Worm (Caenorhabditis elegans) whole organism, young adult: ENCODE results near the gene C25H3.11.
A peak's percentile ranks its signal among the peaks of the same experiment; 100 is the strongest.

Source experiments
- B0336.3 ChIP-seq: fragments of 200-800 bp; sonication (Bioruptor generic); IDR thresholded peaks from 2 replicates; pipeline ENCODE4 v1.3.6; 2022; ENCODE audit warnings: missing genetic modification characterization, missing compliant biosample characterization
- F23B12.7 ChIP-seq: sonication (generic microtip); optimal IDR thresholded peaks from 2 replicates; lab custom pipeline; 2017; ENCODE audit warnings: missing genetic modification characterization, mild to moderate bottlenecking, missing compliant biosample characterization, antibody characterized with exemption, moderate library complexity; ENCODE audit not compliant: insufficient read depth
- F33H1.4 ChIP-seq: fragments of 200-800 bp; sonication (Bioruptor generic); IDR thresholded peaks from 2 replicates; pipeline ENCODE4 v1.3.6; 2022; ENCODE audit warnings: missing genetic modification reagents, missing genetic modification characterization, missing compliant biosample characterization
- F37B4.10 ChIP-seq: fragments of 200-800 bp; sonication (Bioruptor generic); IDR thresholded peaks from 2 replicates; pipeline ENCODE4 v1.3.6; 2022; ENCODE audit warnings: missing genetic modification characterization, missing compliant biosample characterization
- F39B2.1 ChIP-seq: fragments of 200-800 bp; sonication (Bioruptor generic); IDR thresholded peaks from 2 replicates; pipeline ENCODE4 v1.3.6; 2022; ENCODE audit warnings: missing genetic modification reagents, missing genetic modification characterization, missing compliant biosample characterization
- F49E8.2 ChIP-seq: sonication (generic microtip); optimal IDR thresholded peaks from 3 replicates; lab custom pipeline; 2017; ENCODE audit warnings: missing genetic modification characterization, mild to moderate bottlenecking, missing compliant biosample characterization, antibody characterized with exemption, moderate library complexity; ENCODE audit not compliant: insufficient read depth
- F52B5.7 ChIP-seq: sonication (generic microtip); optimal IDR thresholded peaks from 2 replicates; lab custom pipeline; 2016; ENCODE audit warnings: mild to moderate bottlenecking, missing genetic modification characterization, missing compliant biosample characterization
- T07F8.4 ChIP-seq: sonication (generic microtip); optimal IDR thresholded peaks from 2 replicates; lab custom pipeline; 2016; ENCODE audit warnings: mild to moderate bottlenecking, missing genetic modification characterization, moderate library complexity, missing compliant biosample characterization
- Y53F4B.3 ChIP-seq: fragments of 200-800 bp; sonication (Bioruptor generic); IDR thresholded peaks from 2 replicates; pipeline ENCODE4 v1.3.6; 2022; ENCODE audit warnings: missing genetic modification reagents, missing genetic modification characterization, missing compliant biosample characterization
- Y53G8AR.9 ChIP-seq: fragments of 200-800 bp; sonication (Bioruptor generic); conservative IDR thresholded peaks from 2 replicates; pipeline ENCODE4 v1.3.6; 2022; ENCODE audit warnings: missing genetic modification reagents, missing genetic modification characterization, missing compliant biosample characterization
- Y56A3A.18 ChIP-seq: fragments of 200-800 bp; sonication (Bioruptor generic); IDR thresholded peaks from 2 replicates; pipeline ENCODE4 v1.3.6; 2022; ENCODE audit warnings: missing genetic modification reagents, missing genetic modification characterization, missing compliant biosample characterization
- Y67H2A.10 ChIP-seq: fragments of 200-800 bp; sonication (Bioruptor generic); conservative IDR thresholded peaks from 2 replicates; pipeline ENCODE4 v1.3.6; 2022; ENCODE audit warnings: missing genetic modification reagents, missing genetic modification characterization, missing compliant biosample characterization
- ama-1 ChIP-seq, 3 experiments: fragments of 150-350 bp in 1 of 3; sonication (generic microtip) in 2 of 3; optimal IDR thresholded peaks; 2 replicates each; lab custom pipeline; 2014 to 2018; ENCODE audit warnings: missing biosample characterization in 2 of 3, missing genetic modification characterization in 2 of 3, missing genetic modification reagents in 2 of 3
- aptf-2 ChIP-seq: fragments of 200-800 bp; sonication (Bioruptor generic); conservative IDR thresholded peaks from 2 replicates; pipeline ENCODE4 v1.3.6; 2022; ENCODE audit warnings: missing genetic modification reagents, missing genetic modification characterization, missing compliant biosample characterization
- atf-7 ChIP-seq: sonication (generic microtip); optimal IDR thresholded peaks from 2 replicates; lab custom pipeline; 2017; ENCODE audit warnings: mild to moderate bottlenecking, missing genetic modification characterization, missing compliant biosample characterization
- ceh-100 ChIP-seq: fragments of 200-800 bp; sonication (Bioruptor generic); IDR thresholded peaks from 2 replicates; pipeline ENCODE4 v1.3.6; 2022; ENCODE audit warnings: missing genetic modification reagents, missing genetic modification characterization, missing compliant biosample characterization
- ceh-58 ChIP-seq: fragments of 200-800 bp; sonication (Bioruptor generic); IDR thresholded peaks from 2 replicates; pipeline ENCODE4 v1.3.6; 2022; ENCODE audit warnings: missing genetic modification characterization, missing compliant biosample characterization
- ceh-91 ChIP-seq: fragments of 200-800 bp; sonication (Bioruptor generic); IDR thresholded peaks from 2 replicates; pipeline ENCODE4 v1.3.6; 2022; ENCODE audit warnings: missing genetic modification reagents, missing genetic modification characterization, missing compliant biosample characterization
- dox-1 ChIP-seq: fragments of 200-800 bp; sonication (Bioruptor generic); IDR thresholded peaks from 2 replicates; pipeline ENCODE4 v1.3.6; 2022; ENCODE audit warnings: missing genetic modification reagents, missing genetic modification characterization, missing compliant biosample characterization
- efl-1 ChIP-seq: fragments of 150-350 bp; optimal IDR thresholded peaks from 2 replicates; lab custom pipeline; 2014; ENCODE audit warnings: missing biosample characterization, missing genetic modification reagents, missing genetic modification characterization
- egl-18 ChIP-seq: fragments of 200-800 bp; sonication (Bioruptor generic); IDR thresholded peaks from 2 replicates; pipeline ENCODE4 v1.3.6; 2022; ENCODE audit warnings: missing genetic modification reagents, missing genetic modification characterization, missing compliant biosample characterization
- ets-4 ChIP-seq: fragments of 200-800 bp; sonication (Bioruptor generic); optimal IDR thresholded peaks from 2 replicates; lab custom pipeline; 2018; ENCODE audit warnings: mild to moderate bottlenecking, missing genetic modification characterization, missing compliant biosample characterization
- gei-17 ChIP-seq: fragments of 200-800 bp; sonication (Bioruptor generic); optimal IDR thresholded peaks from 2 replicates; lab custom pipeline; 2018; ENCODE audit warnings: mild to moderate bottlenecking, missing genetic modification characterization, missing compliant biosample characterization
- hmg-1.2 ChIP-seq: fragments of 200-800 bp; sonication (Bioruptor generic); IDR thresholded peaks from 2 replicates; pipeline ENCODE4 v1.3.6; 2022; ENCODE audit warnings: missing genetic modification reagents, missing genetic modification characterization, missing compliant biosample characterization
- hrde-1 ChIP-seq: sonication (generic microtip); optimal IDR thresholded peaks from 2 replicates; lab custom pipeline; 2016; ENCODE audit warnings: missing genetic modification characterization, mild to moderate bottlenecking, missing compliant biosample characterization, moderate library complexity, missing genotype, missing genetic modification reagents, borderline replicate concordance
- hsf-1 ChIP-seq: fragments of 200-800 bp; sonication (Bioruptor generic); IDR thresholded peaks from 2 replicates; pipeline ENCODE4 v1.3.6; 2022; ENCODE audit warnings: missing genetic modification reagents, missing genetic modification characterization, missing compliant biosample characterization
- lag-1 ChIP-seq: fragments of 200-800 bp; sonication (Bioruptor generic); IDR thresholded peaks from 2 replicates; pipeline ENCODE4 v1.3.6; 2022; ENCODE audit warnings: missing genetic modification reagents, missing genetic modification characterization, missing compliant biosample characterization
- lin-35 ChIP-seq, 3 experiments: fragments of 150-350 bp in 2 of 3; sonication (generic microtip) in 1 of 3; optimal IDR thresholded peaks; 2 replicates each; lab custom pipeline; 2014 to 2018; ENCODE audit warnings: missing biosample characterization in 3 of 3, missing genetic modification characterization in 3 of 3, missing genetic modification reagents in 3 of 3
- lin-54 ChIP-seq: fragments of 200-800 bp; sonication (Bioruptor generic); optimal IDR thresholded peaks from 2 replicates; lab custom pipeline; 2018; ENCODE audit warnings: mild to moderate bottlenecking, missing genetic modification characterization, missing compliant biosample characterization
- lir-1 ChIP-seq: fragments of 200-800 bp; sonication (Bioruptor generic); conservative IDR thresholded peaks from 2 replicates; pipeline ENCODE4 v1.3.6; 2022; ENCODE audit warnings: missing genetic modification reagents, missing genetic modification characterization, missing compliant biosample characterization
- lsy-27 ChIP-seq: sonication (generic microtip); optimal IDR thresholded peaks from 2 replicates; lab custom pipeline; 2017; ENCODE audit warnings: missing genetic modification characterization, mild to moderate bottlenecking, missing compliant biosample characterization, antibody characterized with exemption, missing genotype, borderline replicate concordance; ENCODE audit not compliant: insufficient read depth
- madf-3 ChIP-seq: fragments of 200-800 bp; sonication (Bioruptor generic); IDR thresholded peaks from 2 replicates; pipeline ENCODE4 v1.3.6; 2022; ENCODE audit warnings: missing genetic modification reagents, missing genetic modification characterization, missing compliant biosample characterization
- mcd-1 ChIP-seq: fragments of 200-800 bp; sonication (Bioruptor generic); IDR thresholded peaks from 2 replicates; pipeline ENCODE4 v1.3.6; 2022; ENCODE audit warnings: missing genetic modification reagents, missing genetic modification characterization, missing compliant biosample characterization
- nfyb-1 ChIP-seq: fragments of 200-800 bp; sonication (Bioruptor generic); IDR thresholded peaks from 2 replicates; pipeline ENCODE4 v1.3.6; 2022; ENCODE audit warnings: missing genetic modification reagents, missing genetic modification characterization, missing compliant biosample characterization
- rec-8 ChIP-seq, 2 experiments: sonication (generic microtip); optimal IDR thresholded peaks; 2 replicates each; lab custom pipeline; 2016; ENCODE audit warnings: mild to moderate bottlenecking in 2 of 2, missing genetic modification characterization in 2 of 2, missing genetic modification reagents in 2 of 2, missing genotype in 2 of 2, missing biosample characterization in 1 of 2, missing compliant biosample characterization in 1 of 2, moderate library complexity in 1 of 2
- rpc-1 ChIP-seq, 2 experiments: fragments of 150-350 bp in 1 of 2; sonication (generic microtip) in 1 of 2; optimal IDR thresholded peaks; 2 replicates each; lab custom pipeline; 2014 to 2018; ENCODE audit warnings: missing biosample characterization in 1 of 2, missing genetic modification characterization in 1 of 2, missing genetic modification reagents in 1 of 2, missing genotype in 1 of 2
- sea-2 ChIP-seq: fragments of 200-800 bp; sonication (Bioruptor generic); IDR thresholded peaks from 2 replicates; pipeline ENCODE4 v1.3.6; 2022; ENCODE audit warnings: missing genetic modification characterization, missing compliant biosample characterization
- snpc-1.3 ChIP-seq: sonication (generic microtip); optimal IDR thresholded peaks from 2 replicates; lab custom pipeline; 2017; ENCODE audit warnings: missing genetic modification characterization, mild to moderate bottlenecking, missing compliant biosample characterization, antibody characterized with exemption, moderate library complexity, missing genotype, missing genetic modification reagents; ENCODE audit not compliant: insufficient read depth
- snpc-3.4 ChIP-seq: sonication (generic microtip); optimal IDR thresholded peaks from 2 replicates; lab custom pipeline; 2017; ENCODE audit warnings: missing genetic modification characterization, mild to moderate bottlenecking, missing compliant biosample characterization, antibody characterized with exemption, moderate library complexity, missing genotype, missing genetic modification reagents
- somi-1 ChIP-seq: fragments of 200-800 bp; sonication (Bioruptor generic); optimal IDR thresholded peaks from 2 replicates; lab custom pipeline; 2018; ENCODE audit warnings: mild to moderate bottlenecking, missing genetic modification characterization, missing compliant biosample characterization
- sptf-2 ChIP-seq: fragments of 200-800 bp; sonication (Bioruptor generic); optimal IDR thresholded peaks from 2 replicates; lab custom pipeline; 2018; ENCODE audit warnings: mild to moderate bottlenecking, missing genetic modification characterization, missing compliant biosample characterization
- tbx-9 ChIP-seq: sonication (generic microtip); optimal IDR thresholded peaks from 2 replicates; lab custom pipeline; 2016; ENCODE audit warnings: borderline replicate concordance, missing genetic modification characterization, inconsistent platforms, missing compliant biosample characterization
- unc-130 ChIP-seq: sonication (generic microtip); optimal IDR thresholded peaks from 2 replicates; lab custom pipeline; 2016; ENCODE audit warnings: missing genetic modification reagents, missing genetic modification characterization, missing compliant biosample characterization
- ztf-22 ChIP-seq: fragments of 200-800 bp; sonication (Bioruptor generic); optimal IDR thresholded peaks from 2 replicates; lab custom pipeline; 2018; ENCODE audit warnings: mild to moderate bottlenecking, missing genetic modification characterization, moderate library complexity, missing compliant biosample characterization
- ztf-25 ChIP-seq: fragments of 200-800 bp; sonication (Bioruptor generic); IDR thresholded peaks from 2 replicates; pipeline ENCODE4 v1.3.6; 2022; ENCODE audit warnings: missing genetic modification reagents, missing genetic modification characterization, missing compliant biosample characterization
- ztf-28 ChIP-seq: fragments of 200-800 bp; sonication (Bioruptor generic); IDR thresholded peaks from 2 replicates; pipeline ENCODE4 v1.3.6; 2022; ENCODE audit warnings: missing genetic modification reagents, missing genetic modification characterization, missing compliant biosample characterization

The C25H3.11 gene

ce11 chrII:5661735-5662177 lies 27.1 kb downstream of the C25H3.11 start (continued):
- TF ChIP-seq madf-3 (peak; percentile 97), gei-17 (GFP tag; lab: Kevin White, UChicago) (peak; percentile 91), snpc-3.4 (tag; lab: Kevin White, UChicago) (no peak), rpc-1 (optimal IDR thresholded peaks at IDR 0.05; lab: Kevin White, UChicago) (no peak), rpc-1 (tag; optimal IDR thresholded peaks at IDR 0.05; lab: Kevin White, UChicago) (no peak), F37B4.10 (GFP tag; lab: Robert Waterston, UW) (peak; percentile 92; the same call in 1 of the 2 replicates), somi-1 (peak; percentile 90), hrde-1 (tag; lab: Kevin White, UChicago) (peak; percentile 94), Y53G8AR.9 (GFP tag; lab: Robert Waterston, UW) (peak; percentile 97), mcd-1 (GFP tag; lab: Robert Waterston, UW) (peak; percentile 91), dox-1 (GFP tag; lab: Robert Waterston, UW) (peak; percentile 87; the same call in 1 of the 2 replicates), T07F8.4 (tag; lab: Kevin White, UChicago) (no peak), ceh-91 (GFP tag; lab: Robert Waterston, UW) (peak; percentile 73), ztf-28 (GFP tag; lab: Robert Waterston, UW) (peak; percentile 93), hmg-1.2 (GFP tag; lab: Robert Waterston, UW) (peak; percentile 93), nfyb-1 (GFP tag; lab: Robert Waterston, UW) (peak; percentile 100), ama-1 (optimal IDR thresholded peaks at IDR 0.05; lab: Kevin White, UChicago) (peak; percentile 100), ama-1 (GFP tag; optimal IDR thresholded peaks at IDR 0.05; lab: Kevin White, UChicago) (peak; percentile 89 to 94), aptf-2 (peak; percentile 86), efl-1 (GFP tag; lab: Kevin White, UChicago) (no peak), ztf-25 (GFP tag; lab: Robert Waterston, UW) (peak; percentile 95; the same call in 1 of the 2 replicates), atf-7 (tag; lab: Kevin White, UChicago) (peak; percentile 97), lin-54 (peak; percentile 83), sea-2 (GFP tag; lab: Robert Waterston, UW) (peak; percentile 96), lin-35 (GFP tag; optimal IDR thresholded peaks at IDR 0.05; lab: Kevin White, UChicago) (peak in 2 of 3 experiments; percentile 57 to 69), ztf-22 (GFP tag; lab: Kevin White, UChicago) (peak; percentile 55), snpc-1.3 (tag; lab: Kevin White, UChicago) (no peak), ceh-100 (GFP tag; lab: Robert Waterston, UW) (peak; percentile 90), sptf-2 (GFP tag; lab: Kevin White, UChicago) (no peak), unc-130 (GFP tag; lab: Kevin White, UChicago) (peak; percentile 65), B0336.3 (GFP tag; lab: Robert Waterston, UW) (peak; percentile 98), ets-4 (peak; percentile 69), F52B5.7 (peak; percentile 100), hsf-1 (GFP tag; lab: Robert Waterston, UW) (peak; percentile 89), lir-1 (GFP tag; lab: Robert Waterston, UW) (peak; percentile 79), F39B2.1 (GFP tag; lab: Robert Waterston, UW) (peak; percentile 90), rec-8 (tag; optimal IDR thresholded peaks at IDR 0.05; lab: Kevin White, UChicago) (peak; percentile 36 to 42), Y53F4B.3 (GFP tag; lab: Robert Waterston, UW) (peak; percentile 31; the same call in 1 of the 2 replicates), F33H1.4 (GFP tag; lab: Robert Waterston, UW) (no peak; the same call in 1 of the 2 replicates), ceh-58 (peak; percentile 97), F23B12.7 (tag; lab: Kevin White, UChicago) (no peak), egl-18 (peak; percentile 93), Y56A3A.18 (peak; percentile 93), tbx-9 (tag; lab: Kevin White, UChicago) (peak; percentile 99), lsy-27 (peak; percentile 90), lag-1 (0 out of 2 replicates have a peak, but pooled peaks have one; percentile 70), F49E8.2 (tag; lab: Kevin White, UChicago) (peak; percentile 33), Y67H2A.10 (GFP tag; lab: Robert Waterston, UW) (peak; percentile 85)
